Worm (Caenorhabditis elegans): ENCODE results near the gene W05H7.1.

Gene W05H7.1

DNA sequence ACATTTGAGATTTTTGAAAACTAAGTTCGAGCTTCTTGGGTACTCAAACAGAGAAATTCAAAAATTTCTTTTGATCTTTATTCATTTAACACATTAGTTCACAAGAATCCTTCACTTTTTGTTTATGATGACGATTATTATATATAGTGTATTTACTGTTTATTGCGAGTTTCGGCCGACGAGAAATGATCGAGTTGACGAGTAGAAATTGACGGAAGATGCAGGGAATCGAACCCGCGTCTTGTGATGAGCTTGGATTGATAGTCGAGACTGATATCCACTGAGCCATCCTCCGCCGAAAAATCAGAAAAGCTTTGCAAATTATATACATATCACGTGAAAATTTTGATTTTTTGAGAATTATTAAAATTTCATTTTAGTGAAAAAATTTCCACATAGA is 23.2 kb downstream of the W05H7.1 start:
- TF ChIP-seq unc-62 (GFP tag; optimal IDR thresholded peaks at IDR 0.05) = no peak

- no peak for TF ChIP-seq unc-62 (GFP tag; optimal IDR thresholded peaks at IDR 0.05)
These were observed 25.4 kb downstream of the W05H7.1 start for ce11 chrX:1476005-1476404.

DNA sequence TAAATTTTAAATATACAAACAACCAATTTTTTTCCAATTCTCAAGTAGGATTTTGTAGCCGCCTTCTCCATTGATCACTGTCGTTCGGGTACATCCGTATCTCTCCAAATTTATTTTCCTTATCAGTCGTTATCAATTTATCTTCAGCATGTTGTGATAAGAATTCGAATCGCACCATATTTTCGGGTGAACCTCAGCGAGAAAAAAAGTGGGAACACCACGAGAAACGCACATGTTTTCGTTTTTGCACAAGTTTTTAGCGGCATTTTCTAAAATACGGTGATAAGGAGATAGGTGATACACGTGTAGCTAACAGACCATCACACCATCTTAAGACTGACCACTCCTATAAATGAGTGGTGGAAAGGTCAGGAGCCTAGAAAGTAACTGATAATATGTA is 27.4 kb downstream of the W05H7.1 start:
- no peak for TF ChIP-seq unc-62 (GFP tag; optimal IDR thresholded peaks at IDR 0.05)

DNA sequence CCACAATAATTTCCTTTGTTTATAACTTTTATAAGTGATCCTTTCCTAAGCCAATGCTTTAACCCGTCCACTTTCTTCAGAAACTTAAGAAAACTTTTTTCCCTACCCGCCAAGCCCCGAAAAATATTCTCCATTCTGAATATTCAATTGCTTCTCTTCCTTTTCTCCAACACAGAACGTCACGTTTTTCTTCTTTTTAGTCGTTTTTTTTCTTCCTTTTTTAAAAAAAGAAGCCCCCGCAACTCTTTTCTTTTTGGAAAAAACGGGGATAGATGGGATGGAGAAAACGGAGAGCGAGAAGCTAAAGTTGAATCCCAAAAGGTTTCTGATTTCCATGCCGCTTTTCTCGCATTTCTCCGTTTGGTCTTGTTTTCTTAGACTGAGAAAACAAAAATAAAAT is 28.0 kb downstream of the W05H7.1 start:
- TF ChIP-seq unc-62 (GFP tag; optimal IDR thresholded peaks at IDR 0.05) = no peak

ce11 chrX:1479190-1479589 is 28.6 kb downstream of the W05H7.1 start, which contains the start of gene acly-1:
acly-1 (plus strand) TSS chrX:1479542.
- no peak for TF ChIP-seq unc-62 (GFP tag; optimal IDR thresholded peaks at IDR 0.05)

ce11 chrX:1479637-1480036 is 29.1 kb downstream of the W05H7.1 start:
- no peak for TF ChIP-seq unc-62 (GFP tag; optimal IDR thresholded peaks at IDR 0.05)

- TF ChIP-seq unc-62 (GFP tag; optimal IDR thresholded peaks at IDR 0.05) = no peak
These were observed 30.0 kb downstream of the W05H7.1 start for ce11 chrX:1480564-1480963.

ce11 chrX:1483229-1483628 is 32.7 kb downstream of the W05H7.1 start:
- no peak for TF ChIP-seq unc-62 (GFP tag; optimal IDR thresholded peaks at IDR 0.05)

DNA sequence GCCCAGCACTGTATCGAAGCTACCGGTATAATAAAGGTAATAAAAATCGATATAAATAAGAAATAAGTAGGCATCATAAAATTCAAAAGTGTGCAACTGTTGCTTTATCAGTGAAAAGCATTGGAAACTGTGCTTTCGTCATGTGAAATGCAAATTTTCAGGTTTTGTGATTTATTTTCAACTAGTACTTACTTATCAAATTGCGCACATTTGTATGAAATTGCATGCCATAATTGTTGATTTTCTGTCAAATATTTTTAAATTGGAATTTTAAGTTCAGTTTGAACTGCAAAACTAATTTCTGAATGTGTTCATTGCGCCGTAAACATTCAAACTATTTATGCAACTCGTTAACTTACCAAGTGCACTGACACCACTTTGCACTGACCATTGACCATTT is 35.1 kb downstream of the W05H7.1 start, which contains the start of gene D1005.4:
Gene D1005.4, minus strand, starts transcription at position 101 of the 400 bp plus-strand sequence.
- no peak for TF ChIP-seq unc-62 (GFP tag; optimal IDR thresholded peaks at IDR 0.05)

DNA sequence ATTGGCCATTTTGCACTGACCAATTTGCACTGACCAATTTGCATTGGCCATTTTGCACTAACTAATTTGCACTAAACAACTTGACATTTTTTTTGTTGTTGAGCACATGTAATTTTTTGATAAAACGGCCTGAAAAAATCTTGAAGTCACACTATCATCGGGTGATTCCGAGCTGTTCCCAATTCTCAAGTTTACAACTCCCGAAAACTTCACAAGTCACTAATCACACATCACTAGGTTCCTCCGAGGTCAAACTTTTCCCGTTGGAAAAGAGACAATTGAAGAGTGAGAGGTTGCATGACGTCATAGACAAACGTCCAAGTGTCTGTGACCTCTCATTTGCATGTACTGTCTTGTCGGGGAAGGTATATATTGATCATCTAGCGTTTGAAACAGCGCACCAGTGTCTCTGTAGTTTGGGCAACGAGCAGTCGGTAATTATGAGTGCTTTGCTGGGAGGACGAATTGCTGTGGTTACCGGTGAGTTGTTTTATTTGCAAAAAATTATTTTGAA is 35.6 kb downstream of the W05H7.1 start, which contains the start of the genes D1005.10 and dhs-25:
Gene D1005.10, minus strand, starts transcription at position 51 of the 514 bp plus-strand sequence.
Gene dhs-25, plus strand, starts transcription at position 398 of the 514 bp plus-strand sequence.
- TF ChIP-seq unc-62 (GFP tag; optimal IDR thresholded peaks at IDR 0.05) = no peak

DNA sequence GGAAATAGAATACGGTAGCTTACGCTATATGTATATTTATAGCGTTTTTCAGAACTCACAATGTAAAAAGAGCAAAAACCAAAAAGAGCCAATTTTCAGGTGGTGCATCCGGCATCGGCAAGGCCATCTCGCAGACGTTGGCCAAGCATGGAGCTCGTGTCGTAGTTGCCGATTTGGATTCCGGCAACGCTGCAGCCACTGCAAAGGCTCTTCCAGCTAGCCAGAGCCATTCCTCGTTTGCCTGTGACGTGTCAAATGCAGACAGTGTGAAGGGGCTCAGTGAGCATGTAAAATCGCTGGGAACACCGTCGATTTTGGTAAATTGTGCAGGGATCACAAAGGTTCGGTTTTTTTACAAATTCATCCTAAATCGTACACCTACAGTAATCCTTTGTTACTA is 36.5 kb downstream of the W05H7.1 start:
- TF ChIP-seq unc-62 (GFP tag; optimal IDR thresholded peaks at IDR 0.05) = no peak

ce11 chrX:1488775-1489174 is 38.2 kb downstream of the W05H7.1 start:
- no peak for TF ChIP-seq unc-62 (GFP tag; optimal IDR thresholded peaks at IDR 0.05)

DNA sequence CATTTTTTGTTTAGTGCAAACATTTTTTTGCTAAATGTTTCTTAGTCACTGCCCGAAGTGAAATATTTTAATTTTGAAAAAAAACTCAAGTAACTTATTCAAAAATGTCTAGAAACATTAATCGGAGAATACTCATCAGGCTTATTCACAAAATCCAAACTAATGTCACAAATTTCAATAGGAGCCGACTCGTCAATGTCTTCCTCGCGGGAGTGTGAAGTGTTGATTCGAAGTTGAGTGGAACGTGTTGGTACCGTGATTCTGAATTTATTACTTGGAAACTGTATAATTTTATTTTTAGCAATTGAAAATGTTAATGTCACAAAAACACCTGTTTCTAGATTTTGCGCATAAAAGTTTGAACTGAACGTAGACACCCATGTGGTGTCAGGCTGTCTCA is 39.0 kb downstream of the W05H7.1 start:
- no peak for TF ChIP-seq unc-62 (GFP tag; optimal IDR thresholded peaks at IDR 0.05)

DNA sequence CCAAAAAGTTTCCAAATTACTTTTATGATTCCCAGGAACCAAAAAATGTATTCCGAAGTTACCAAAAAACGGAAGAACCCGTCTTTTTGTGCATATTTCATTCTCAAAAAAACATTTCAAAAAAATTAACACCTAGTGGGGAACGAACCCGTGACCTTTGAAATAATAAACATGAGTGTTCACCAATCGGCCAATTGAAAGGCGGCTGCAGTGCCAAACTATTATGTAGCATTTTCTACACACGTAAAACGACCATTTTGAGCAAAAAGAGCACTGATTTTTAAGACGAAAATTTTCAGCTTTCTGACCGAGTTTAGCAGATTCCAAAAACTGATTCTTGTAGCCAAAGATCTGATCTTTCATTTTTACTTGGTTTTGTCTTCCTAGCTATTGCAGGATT is 40.5 kb downstream of the W05H7.1 start:
- no peak for TF ChIP-seq unc-62 (GFP tag; optimal IDR thresholded peaks at IDR 0.05)

- no peak for TF ChIP-seq unc-62 (GFP tag; optimal IDR thresholded peaks at IDR 0.05)
These were observed 41.6 kb downstream of the W05H7.1 start for ce11 chrX:1492174-1492573.

DNA sequence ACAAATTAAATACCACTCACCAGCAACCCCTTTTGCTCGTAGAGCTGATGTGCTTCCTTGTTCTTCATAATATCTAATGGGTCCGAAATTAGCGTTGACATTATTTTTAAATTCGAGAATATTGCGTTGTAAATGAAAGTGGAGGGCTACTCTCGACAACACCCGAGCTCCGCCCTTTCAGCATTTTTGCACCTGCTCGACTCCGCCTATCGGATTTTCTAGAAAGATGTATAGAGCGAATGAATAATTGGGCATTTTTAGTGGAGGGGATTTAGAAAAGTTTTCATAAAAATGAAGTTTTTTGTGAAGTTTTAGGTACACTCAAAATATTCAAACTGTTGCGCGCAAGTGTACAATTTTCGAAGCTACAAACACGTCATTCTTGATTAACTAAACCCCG is 43.7 kb downstream of the W05H7.1 start, which contains the start of gene F09E10.5:
Gene F09E10.5, minus strand, starts transcription at position 101 of the 400 bp plus-strand sequence.
- TF ChIP-seq unc-62 (GFP tag; optimal IDR thresholded peaks at IDR 0.05) = no peak

DNA sequence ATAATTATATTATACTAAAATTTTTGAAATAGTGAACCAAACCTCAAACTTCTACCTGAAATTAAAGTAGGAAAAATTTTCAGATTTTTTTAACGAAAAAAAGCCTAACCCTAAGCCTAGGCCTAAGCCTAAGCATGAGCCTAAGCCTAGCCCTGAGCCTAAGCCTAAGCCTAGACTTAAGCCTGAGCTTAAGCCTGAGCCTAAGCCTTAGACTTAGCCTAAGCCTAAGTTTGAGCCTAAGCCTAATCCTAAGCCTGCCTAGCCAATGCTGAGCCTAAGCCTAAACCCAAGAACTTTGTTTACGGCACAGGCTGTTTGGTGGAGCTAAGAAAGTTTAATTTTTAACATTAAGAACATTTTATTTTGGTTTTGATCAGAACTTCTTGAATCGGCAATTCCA is 45.4 kb downstream of the W05H7.1 start:
- TF ChIP-seq unc-62 (GFP tag; optimal IDR thresholded peaks at IDR 0.05) = no peak

- TF ChIP-seq unc-62 (GFP tag; optimal IDR thresholded peaks at IDR 0.05) = no peak
These were observed 47.0 kb downstream of the W05H7.1 start, which contains the start of gene F09E10.6 for ce11 chrX:1497581-1497980. F09E10.6 (minus strand) TSS chrX:1497681.
